Fruit fly (Drosophila melanogaster): ENCODE measurements around the gene pths.

Gene pths

DNA sequence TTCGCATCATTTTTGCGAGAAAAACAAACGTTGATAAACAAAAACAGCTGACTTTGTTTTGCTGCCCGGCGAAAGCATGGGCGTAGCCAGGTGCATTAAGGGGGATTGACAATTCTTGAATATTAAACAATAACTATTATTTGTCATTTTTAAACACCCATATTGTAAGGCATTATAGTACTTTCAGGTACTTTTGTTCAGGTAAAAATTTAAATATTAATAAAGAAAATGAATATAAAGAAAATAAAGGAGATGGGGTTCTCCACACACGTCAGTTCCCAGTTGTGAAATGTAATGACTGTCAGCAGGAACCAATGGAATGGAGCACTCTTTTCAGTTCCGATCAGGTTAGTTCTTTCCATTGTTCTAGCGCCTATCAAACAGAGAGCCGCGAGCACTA, 15.5 kb downstream of the pths start, which contains the start of the genes Coq3 and Pld3 (continued):
- TF ChIP-seq Bdp1 (GFP tag; optimal IDR thresholded peaks at IDR 0.05) (peak; percentile 55), Nf-YB (GFP tag; optimal IDR thresholded peaks at IDR 0.05) (peak; percentile 58), pb (GFP tag; optimal IDR thresholded peaks at IDR 0.05) (no peak), Ets65A (GFP tag) (peak; percentile 95), al (GFP tag; IDR thresholded peaks at IDR 0.05) (peak; percentile 61), tup (GFP tag; optimal IDR thresholded peaks at IDR 0.05) (peak; percentile 50), ken (GFP tag; IDR thresholded peaks at IDR 0.05) (peak; percentile 61; the same call in 2 of the 3 replicates), HmgD (GFP tag; optimal IDR thresholded peaks at IDR 0.05) (no peak), luna (GFP tag; optimal IDR thresholded peaks at IDR 0.05) (peak; percentile 31), CG9797 (GFP tag; optimal IDR thresholded peaks at IDR 0.05) (no peak), Dad (GFP tag; optimal IDR thresholded peaks at IDR 0.05) (peak; percentile 15), CG13296 (GFP tag; optimal IDR thresholded peaks at IDR 0.05) (peak; percentile 83), CG2712 (tag; optimal IDR thresholded peaks at IDR 0.05) (peak; percentile 88), cato (GFP tag; optimal IDR thresholded peaks at IDR 0.05; ENCODE audit: borderline replicate concordance) (peak; percentile 8), CG12744 (GFP tag; optimal IDR thresholded peaks at IDR 0.05) (peak; percentile 63), Deaf1 (tag; optimal IDR thresholded peaks at IDR 0.05) (no peak), tll (GFP tag; optimal IDR thresholded peaks at IDR 0.05) (no peak), Xrp1 (GFP tag; IDR thresholded peaks at IDR 0.05) (peak; percentile 90), chif (GFP tag; optimal IDR thresholded peaks at IDR 0.05) (peak; percentile 49 to 60), CG11504 (tag; optimal IDR thresholded peaks at IDR 0.05) (peak; percentile 86), NFAT (GFP tag; IDR thresholded peaks at IDR 0.05) (peak; percentile 80), CG2199 (GFP tag; IDR thresholded peaks at IDR 0.05) (0 out of 3 replicates have a peak, but pooled peaks have one; percentile 38), CG12769 (tag; optimal IDR thresholded peaks at IDR 0.05) (peak; percentile 79), hth (optimal IDR thresholded peaks at IDR 0.05) (no peak), sima (GFP tag; optimal IDR thresholded peaks at IDR 0.05) (no peak), CG17385 (GFP tag; optimal IDR thresholded peaks at IDR 0.05) (peak; percentile 74), p53 (GFP tag; optimal IDR thresholded peaks at IDR 0.05) (no peak), ttk (GFP tag; IDR thresholded peaks at IDR 0.05) (peak; percentile 61; the same call in 1 of the 2 replicates), Atf3 (GFP tag; optimal IDR thresholded peaks at IDR 0.05) (peak; percentile 58), pum (GFP tag; optimal IDR thresholded peaks at IDR 0.05) (peak; percentile 54), trem (tag; optimal IDR thresholded peaks at IDR 0.05) (peak; percentile 70), CG11560 (tag; IDR thresholded peaks at IDR 0.05) (no peak), bigmax (GFP tag; optimal IDR thresholded peaks at IDR 0.05) (peak; percentile 61), Hey (tag; optimal IDR thresholded peaks at IDR 0.05) (no peak), Optix (GFP tag; IDR thresholded peaks at IDR 0.05) (peak; percentile 74; the same call in 2 of the 3 replicates), pan (optimal IDR thresholded peaks at IDR 0.05) (no peak), pan (GFP tag; optimal IDR thresholded peaks at IDR 0.05 in 1 of 2, IDR thresholded peaks at IDR 0.05 in 1 of 2) (peak in 1 of 2 experiments; percentile 84), sug (tag; optimal IDR thresholded peaks at IDR 0.05) (peak; percentile 80), vfl (GFP tag; optimal IDR thresholded peaks at IDR 0.05) (peak; percentile 74), tin (GFP tag; optimal IDR thresholded peaks at IDR 0.05) (peak; percentile 87), Dfd (GFP tag; optimal IDR thresholded peaks at IDR 0.05) (no peak), D19B (GFP tag; optimal IDR thresholded peaks at IDR 0.05) (peak; percentile 68), zf30C (GFP tag; optimal IDR thresholded peaks at IDR 0.05) (no peak), BEAF-32 (GFP tag; optimal IDR thresholded peaks at IDR 0.05) (peak; percentile 3), salm (tag; optimal IDR thresholded peaks at IDR 0.05) (peak; percentile 50), cad (GFP tag; optimal IDR thresholded peaks at IDR 0.05) (no peak), Hr78 (GFP tag; optimal IDR thresholded peaks at IDR 0.05) (no peak), CG30431 (GFP tag; optimal IDR thresholded peaks at IDR 0.05) (peak; percentile 64), Ets97D (GFP tag; optimal IDR thresholded peaks at IDR 0.05) (peak; percentile 35), kah (GFP tag; optimal IDR thresholded peaks at IDR 0.05) (peak; percentile 40), GATAe (GFP tag; conservative IDR thresholded peaks at IDR 0.05) (no peak), CG6254 (GFP tag; optimal IDR thresholded peaks at IDR 0.05) (peak; percentile 71)
